Worm (Caenorhabditis elegans) whole organism, L4 larva: ENCODE data around the gene C39B10.1.

Experiments used
- D1046.2 ChIP-seq: fragments of 200-800 bp; sonication (Bioruptor generic); IDR thresholded peaks from 2 replicates; pipeline ENCODE4 v1.3.6; 2022; ENCODE audit warnings: missing genetic modification characterization, missing compliant biosample characterization
- F10B5.3 ChIP-seq: sonication (generic microtip); optimal IDR thresholded peaks from 2 replicates; lab custom pipeline; 2016; ENCODE audit warnings: mild to moderate bottlenecking, missing genetic modification characterization, missing compliant biosample characterization
- F26F4.8 ChIP-seq: fragments of 200-800 bp; sonication (Bioruptor generic); conservative IDR thresholded peaks from 2 replicates; pipeline ENCODE4 v1.3.6; 2022; ENCODE audit warnings: missing genetic modification characterization, missing compliant biosample characterization
- F37D6.2 ChIP-seq: sonication (generic microtip); optimal IDR thresholded peaks from 2 replicates; lab custom pipeline; 2016; ENCODE audit warnings: mild to moderate bottlenecking, missing genetic modification characterization, missing compliant biosample characterization
- F44E2.7 ChIP-seq: fragments of 200-800 bp; sonication (Bioruptor generic); IDR thresholded peaks from 2 replicates; pipeline ENCODE4 v2.1.2; 2022; ENCODE audit warnings: missing genetic modification characterization, missing compliant biosample characterization
- F49E8.2 ChIP-seq: sonication (generic microtip); optimal IDR thresholded peaks from 2 replicates; lab custom pipeline; 2016; ENCODE audit warnings: missing compliant biosample characterization, mild to moderate bottlenecking, missing genetic modification characterization, borderline replicate concordance
- R02D3.7 ChIP-seq: fragments of 150-350 bp; sonication (generic microtip); optimal IDR thresholded peaks from 3 replicates; lab custom pipeline; 2014; ENCODE audit warnings: missing biosample characterization, missing genetic modification characterization
- T20F7.1 ChIP-seq: fragments of 200-800 bp; sonication (Bioruptor generic); optimal IDR thresholded peaks from 2 replicates; lab custom pipeline; 2018; ENCODE audit warnings: mild to moderate bottlenecking, missing genetic modification characterization, missing compliant biosample characterization
- T26A8.4 ChIP-seq: fragments of 200-800 bp; sonication (Bioruptor generic); IDR thresholded peaks from 2 replicates; pipeline ENCODE4 v1.3.6; 2022; ENCODE audit warnings: missing genetic modification characterization, missing compliant biosample characterization
- Y105C5A.15 ChIP-seq: fragments of 200-800 bp; sonication (Bioruptor generic); IDR thresholded peaks from 2 replicates; pipeline ENCODE4 v1.3.6; 2022; ENCODE audit warnings: missing genetic modification characterization, missing compliant biosample characterization
- ZK546.5 ChIP-seq, 2 experiments: sonication (generic microtip); optimal IDR thresholded peaks; 2 replicates each; lab custom pipeline; 2017; ENCODE audit warnings: missing biosample characterization in 2 of 2, missing genetic modification characterization in 2 of 2
- ama-1 ChIP-seq: fragments of 150-350 bp; optimal IDR thresholded peaks from 2 replicates; lab custom pipeline; 2014; ENCODE audit warnings: inconsistent platforms, mixed read lengths
- ceh-44 ChIP-seq: fragments of 200-800 bp; sonication (Bioruptor generic); IDR thresholded peaks from 2 replicates; pipeline ENCODE4 v1.3.6; 2022; ENCODE audit warnings: missing genetic modification reagents, missing genetic modification characterization, missing compliant biosample characterization
- ceh-62 ChIP-seq: sonication (generic microtip); optimal IDR thresholded peaks from 2 replicates; lab custom pipeline; 2017; ENCODE audit warnings: missing biosample characterization, missing genetic modification characterization
- ceh-82 ChIP-seq: sonication (generic microtip); optimal IDR thresholded peaks from 2 replicates; lab custom pipeline; 2017; ENCODE audit warnings: missing biosample characterization, missing genetic modification characterization
- ctbp-1 ChIP-seq: fragments of 200-800 bp; sonication (Bioruptor generic); IDR thresholded peaks from 2 replicates; pipeline ENCODE4 v1.3.6; 2022; ENCODE audit warnings: missing genetic modification reagents, missing genetic modification characterization, missing compliant biosample characterization
- daf-16 ChIP-seq, 3 experiments: sonication (generic microtip); optimal IDR thresholded peaks; 2 replicates each; lab custom pipeline; 2016 to 2017; ENCODE audit warnings: missing genetic modification characterization in 3 of 3, missing genetic modification reagents in 3 of 3, mild to moderate bottlenecking in 2 of 3, missing compliant biosample characterization in 2 of 3, missing biosample characterization in 1 of 3, moderate library complexity in 1 of 3
- daf-19 ChIP-seq: fragments of 200-800 bp; sonication (Bioruptor generic); conservative IDR thresholded peaks from 2 replicates; pipeline ENCODE4 v1.3.6; 2022; ENCODE audit warnings: missing genetic modification characterization, missing compliant biosample characterization
- dmd-6 ChIP-seq: fragments of 200-800 bp; sonication (Bioruptor generic); IDR thresholded peaks from 2 replicates; pipeline ENCODE4 v1.3.6; 2022; ENCODE audit warnings: missing genetic modification reagents, missing genetic modification characterization, missing compliant biosample characterization
- dmd-8 ChIP-seq: fragments of 200-800 bp; sonication (Bioruptor generic); IDR thresholded peaks from 2 replicates; pipeline ENCODE4 v1.3.6; 2022; ENCODE audit warnings: missing genetic modification characterization, missing compliant biosample characterization
- fkh-10 ChIP-seq: fragments of 150-350 bp; optimal IDR thresholded peaks from 2 replicates; lab custom pipeline; 2014; ENCODE audit warnings: missing biosample characterization, missing genetic modification reagents, missing genetic modification characterization
- fos-1 ChIP-seq: fragments of 150-350 bp; optimal IDR thresholded peaks from 2 replicates; lab custom pipeline; 2014; ENCODE audit warnings: missing biosample characterization, missing genetic modification characterization
- gei-8 ChIP-seq: fragments of 200-800 bp; sonication (Bioruptor generic); optimal IDR thresholded peaks from 2 replicates; lab custom pipeline; 2018; ENCODE audit warnings: mild to moderate bottlenecking, missing genetic modification characterization, missing compliant biosample characterization
- hlh-30 ChIP-seq: sonication (generic microtip); optimal IDR thresholded peaks from 2 replicates; lab custom pipeline; 2017; ENCODE audit warnings: antibody characterized with exemption, mild to moderate bottlenecking, missing genetic modification characterization, missing compliant biosample characterization; ENCODE audit not compliant: insufficient read depth
- lin-13 ChIP-seq: fragments of 150-350 bp; optimal IDR thresholded peaks from 2 replicates; lab custom pipeline; 2014; ENCODE audit warnings: missing biosample characterization, missing genetic modification reagents, missing genetic modification characterization
- lin-15B ChIP-seq: fragments of 150-350 bp; sonication (generic microtip); optimal IDR thresholded peaks from 3 replicates; lab custom pipeline; 2014; ENCODE audit warnings: missing biosample characterization, missing genetic modification characterization
- lin-29 ChIP-seq: fragments of 200-800 bp; sonication (Bioruptor generic); IDR thresholded peaks from 2 replicates; pipeline ENCODE4 v1.3.6; 2022; ENCODE audit warnings: missing genetic modification reagents, missing genetic modification characterization, missing compliant biosample characterization
- lir-3 ChIP-seq: sonication (generic microtip); optimal IDR thresholded peaks from 2 replicates; lab custom pipeline; 2016; ENCODE audit warnings: mild to moderate bottlenecking, missing genetic modification characterization, missing compliant biosample characterization
- madf-5 ChIP-seq, 2 experiments: fragments of 200-800 bp; sonication (Bioruptor generic); IDR thresholded peaks; 2 replicates each; pipeline ENCODE4 v1.3.6; 2022; ENCODE audit warnings: missing compliant biosample characterization in 2 of 2, missing genetic modification characterization in 2 of 2
- madf-9 ChIP-seq: fragments of 200-800 bp; sonication (Bioruptor generic); conservative IDR thresholded peaks from 2 replicates; pipeline ENCODE4 v1.3.6; 2022; ENCODE audit warnings: missing genetic modification reagents, missing genetic modification characterization, missing compliant biosample characterization
- mdl-1 ChIP-seq, 2 experiments: fragments of 150-350 bp in 1 of 2; sonication (generic microtip) in 1 of 2; optimal IDR thresholded peaks; 2 replicates each; lab custom pipeline; 2014 to 2017; ENCODE audit warnings: missing biosample characterization in 2 of 2, missing genetic modification characterization in 2 of 2
- mdt-29 ChIP-seq: fragments of 200-800 bp; sonication (Bioruptor generic); IDR thresholded peaks from 2 replicates; pipeline ENCODE4 v1.3.6; 2022; ENCODE audit warnings: missing genetic modification reagents, missing genetic modification characterization, missing compliant biosample characterization
- mep-1 ChIP-seq: fragments of 150-350 bp; sonication (generic microtip); optimal IDR thresholded peaks from 3 replicates; lab custom pipeline; 2014; ENCODE audit warnings: missing biosample characterization, missing genetic modification characterization
- mxl-2 ChIP-seq: fragments of 200-800 bp; sonication (Bioruptor generic); conservative IDR thresholded peaks from 2 replicates; pipeline ENCODE4 v1.3.6; 2022; ENCODE audit warnings: missing genetic modification reagents, missing genetic modification characterization, missing compliant biosample characterization
- mxl-3 ChIP-seq: fragments of 200-800 bp; sonication (Bioruptor generic); optimal IDR thresholded peaks from 2 replicates; lab custom pipeline; 2018; ENCODE audit warnings: mild to moderate bottlenecking, missing genetic modification characterization, missing compliant biosample characterization
- nhr-10 ChIP-seq: fragments of 150-350 bp; optimal IDR thresholded peaks from 2 replicates; lab custom pipeline; 2014; ENCODE audit warnings: missing biosample characterization, missing genetic modification characterization
- nhr-102 ChIP-seq: sonication (generic microtip); optimal IDR thresholded peaks from 2 replicates; lab custom pipeline; 2016; ENCODE audit warnings: mild to moderate bottlenecking, missing genetic modification characterization, moderate library complexity, missing compliant biosample characterization
- nhr-11 ChIP-seq: fragments of 150-350 bp; optimal IDR thresholded peaks from 2 replicates; lab custom pipeline; 2014; ENCODE audit warnings: missing biosample characterization, missing genetic modification characterization
- nhr-111 ChIP-seq: fragments of 200-800 bp; sonication (Bioruptor generic); optimal IDR thresholded peaks from 2 replicates; lab custom pipeline; 2018; ENCODE audit warnings: mild to moderate bottlenecking, missing genetic modification characterization, missing compliant biosample characterization
- nhr-237 ChIP-seq: sonication (generic microtip); optimal IDR thresholded peaks from 2 replicates; lab custom pipeline; 2017; ENCODE audit warnings: missing biosample characterization, missing genetic modification characterization
- nhr-28 ChIP-seq: fragments of 150-350 bp; optimal IDR thresholded peaks from 2 replicates; lab custom pipeline; 2014; ENCODE audit warnings: missing biosample characterization, missing genetic modification characterization
- nhr-48 ChIP-seq: sonication (generic microtip); optimal IDR thresholded peaks from 2 replicates; lab custom pipeline; 2016; ENCODE audit warnings: mild to moderate bottlenecking, missing genetic modification characterization, missing compliant biosample characterization
- nhr-76 ChIP-seq: fragments of 150-350 bp; optimal IDR thresholded peaks from 2 replicates; lab custom pipeline; 2014; ENCODE audit warnings: missing biosample characterization, missing genetic modification characterization
- nhr-77 ChIP-seq: fragments of 150-350 bp; optimal IDR thresholded peaks from 2 replicates; lab custom pipeline; 2014; ENCODE audit warnings: missing biosample characterization, missing genetic modification characterization
- pha-4 ChIP-seq, 2 experiments: fragments of 150-350 bp in 1 of 2; fragments of 200-800 bp in 1 of 2; sonication (Bioruptor generic) in 1 of 2; IDR thresholded peaks in 1 of 2; optimal IDR thresholded peaks in 1 of 2; 2 replicates each; pipeline versions ENCODE4 v1.3.6 to Lab custom; 2014 to 2022; ENCODE audit warnings: missing genetic modification characterization in 2 of 2, missing genetic modification reagents in 2 of 2, missing biosample characterization in 1 of 2, missing compliant biosample characterization in 1 of 2
- php-3 ChIP-seq: fragments of 200-800 bp; sonication (Bioruptor generic); IDR thresholded peaks from 2 replicates; pipeline ENCODE4 v1.3.6; 2022; ENCODE audit warnings: missing genetic modification reagents, missing genetic modification characterization, missing compliant biosample characterization
- sdz-12 ChIP-seq: fragments of 200-800 bp; sonication (Bioruptor generic); optimal IDR thresholded peaks from 2 replicates; lab custom pipeline; 2018; ENCODE audit warnings: mild to moderate bottlenecking, missing genetic modification characterization, missing compliant biosample characterization
- snpc-1.2 ChIP-seq: fragments of 200-800 bp; sonication (Bioruptor generic); IDR thresholded peaks from 2 replicates; pipeline ENCODE4 v1.3.6; 2022; ENCODE audit warnings: missing genetic modification reagents, missing genetic modification characterization, missing compliant biosample characterization
- snpc-4 ChIP-seq: fragments of 150-350 bp; optimal IDR thresholded peaks from 2 replicates; lab custom pipeline; 2014; ENCODE audit warnings: missing biosample characterization, missing genetic modification characterization
- unc-39 ChIP-seq: sonication (generic microtip); optimal IDR thresholded peaks from 2 replicates; lab custom pipeline; 2017; ENCODE audit warnings: missing biosample characterization, missing genetic modification characterization
- vab-7 ChIP-seq: fragments of 200-800 bp; sonication (Bioruptor generic); IDR thresholded peaks from 2 replicates; pipeline ENCODE4 v1.3.6; 2022; ENCODE audit warnings: missing genetic modification reagents, missing genetic modification characterization, missing compliant biosample characterization
- zag-1 ChIP-seq: fragments of 150-350 bp; optimal IDR thresholded peaks from 2 replicates; lab custom pipeline; 2014; ENCODE audit warnings: missing biosample characterization, missing genetic modification characterization

C39B10.1 gene

ce11 chrX:10419743-10420142 is 43.7 kb downstream of the C39B10.1 start, which contains the start of gene cdk-11.2:
cdk-11.2 (minus strand) TSS chrX:10419765.
- TF ChIP-seq mxl-3 (GFP tag; lab: Kevin White, UChicago) (peak; percentile 54), dmd-6 (peak; percentile 50), madf-5 (GFP tag; IDR thresholded peaks at IDR 0.05; lab: Robert Waterston, UW) (no peak), ZK546.5 (tag; optimal IDR thresholded peaks at IDR 0.05; lab: Kevin White, UChicago) (no peak), T20F7.1 (GFP tag; lab: Kevin White, UChicago) (no peak), zag-1 (tag; lab: Kevin White, UChicago) (no peak), madf-9 (GFP tag; lab: Robert Waterston, UW) (no peak), F44E2.7 (no peak), ceh-44 (GFP tag; lab: Robert Waterston, UW) (no peak), lin-15B (no peak), unc-39 (tag; lab: Kevin White, UChicago) (no peak), mdl-1 (tag; optimal IDR thresholded peaks at IDR 0.05; lab: Kevin White, UChicago) (peak in 1 of 2 experiments; percentile 64), ctbp-1 (GFP tag; lab: Robert Waterston, UW) (no peak), nhr-237 (tag; lab: Kevin White, UChicago) (no peak), mxl-2 (GFP tag; lab: Robert Waterston, UW) (no peak), nhr-48 (no peak), fos-1 (no peak), nhr-28 (tag; lab: Kevin White, UChicago) (peak; percentile 77), nhr-11 (tag; lab: Kevin White, UChicago) (peak; percentile 37), R02D3.7 (tag; lab: Kevin White, UChicago) (no peak), nhr-111 (GFP tag; lab: Kevin White, UChicago) (no peak), lin-13 (GFP tag; lab: Kevin White, UChicago) (peak; percentile 32), T26A8.4 (GFP tag; lab: Robert Waterston, UW) (no peak), gei-8 (GFP tag; lab: Kevin White, UChicago) (no peak), D1046.2 (no peak), fkh-10 (peak; percentile 48), nhr-76 (no peak), vab-7 (GFP tag; lab: Robert Waterston, UW) (no peak), ceh-82 (no peak), sdz-12 (GFP tag; lab: Kevin White, UChicago) (no peak), php-3 (GFP tag; lab: Robert Waterston, UW) (no peak), mdt-29 (GFP tag; lab: Robert Waterston, UW) (no peak), hlh-30 (tag; lab: Kevin White, UChicago) (peak; percentile 71), daf-16 (GFP tag; optimal IDR thresholded peaks at IDR 0.05; lab: Kevin White, UChicago) (no peak), daf-16 (tag; optimal IDR thresholded peaks at IDR 0.05; lab: Kevin White, UChicago) (peak; percentile 70), nhr-102 (tag; lab: Kevin White, UChicago) (no peak), pha-4 (GFP tag; IDR thresholded peaks at IDR 0.05; lab: Robert Waterston, UW) (no peak), pha-4 (tag; optimal IDR thresholded peaks at IDR 0.05; lab: Kevin White, UChicago) (peak; percentile 94), F37D6.2 (tag; lab: Kevin White, UChicago) (no peak), snpc-1.2 (GFP tag; lab: Robert Waterston, UW) (no peak), ceh-62 (no peak), lin-29 (GFP tag; lab: Robert Waterston, UW) (no peak), F26F4.8 (GFP tag; lab: Robert Waterston, UW) (no peak), F10B5.3 (tag; lab: Kevin White, UChicago) (no peak), ama-1 (no peak), nhr-77 (tag; lab: Kevin White, UChicago) (peak; percentile 51), snpc-4 (tag; lab: Kevin White, UChicago) (no peak), mep-1 (tag; lab: Kevin White, UChicago) (no peak), daf-19 (GFP tag; lab: Robert Waterston, UW) (no peak), F49E8.2 (tag; lab: Kevin White, UChicago) (no peak), nhr-10 (tag; lab: Kevin White, UChicago) (no peak), dmd-8 (GFP tag; lab: Robert Waterston, UW) (no peak), Y105C5A.15 (GFP tag; lab: Robert Waterston, UW) (no peak), lir-3 (tag; lab: Kevin White, UChicago) (no peak)
